Worm (Caenorhabditis elegans): ENCODE data around the gene clc-2.

DNA sequence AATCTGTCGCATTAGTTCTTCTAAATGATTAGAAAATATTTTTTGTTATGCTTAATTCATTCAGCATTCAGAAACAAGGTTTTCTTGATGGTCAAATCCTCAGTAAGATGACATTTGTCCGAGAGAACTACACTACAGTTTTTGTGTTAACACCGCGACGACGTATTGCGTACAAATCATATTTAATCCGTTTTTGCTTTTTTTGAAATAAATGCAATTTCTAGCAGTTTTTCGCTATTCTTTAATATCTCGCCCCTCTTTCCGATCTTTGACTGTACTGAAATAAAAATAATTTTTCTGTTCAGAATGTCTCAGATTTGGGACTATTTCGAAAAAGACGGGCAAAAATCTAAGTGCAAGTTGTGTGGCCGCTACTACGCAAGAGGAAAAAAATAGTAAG, 15.2 kb upstream of the clc-2 start, which contains the start of gene C10A4.1:
- no peak for TF ChIP-seq ama-1 (optimal IDR thresholded peaks at IDR 0.05)
- TF ChIP-seq unc-86 (tag; optimal IDR thresholded peaks at IDR 0.05), result no peak
- no peak for TF ChIP-seq tbx-2 (tag; optimal IDR thresholded peaks at IDR 0.05)
- TF ChIP-seq elt-2 (tag; optimal IDR thresholded peaks at IDR 0.05), result no peak
- TF ChIP-seq ceh-19 (GFP tag; optimal IDR thresholded peaks at IDR 0.05), result no peak
- no peak for TF ChIP-seq pha-4 (tag; optimal IDR thresholded peaks at IDR 0.05)
- TF ChIP-seq gmeb-2 (tag; optimal IDR thresholded peaks at IDR 0.05), result no peak
